Worm (Caenorhabditis elegans) whole organism, mixed stage, embryonic: ENCODE data around the gene C05E11.2.

ENCODE experiments used
- blmp-1 ChIP-seq: fragments of 150-350 bp; optimal IDR thresholded peaks from 2 replicates; lab custom pipeline; 2014; ENCODE audit warnings: missing biosample characterization, missing genetic modification characterization
- drap-1 ChIP-seq: fragments of 200-800 bp; sonication (Bioruptor generic); optimal IDR thresholded peaks from 3 replicates; lab custom pipeline; 2018; ENCODE audit warnings: mild to moderate bottlenecking, missing genetic modification characterization, missing compliant biosample characterization
- elt-3 ChIP-seq: fragments of 150-350 bp; optimal IDR thresholded peaks from 2 replicates; lab custom pipeline; 2014; ENCODE audit warnings: missing biosample characterization, missing genetic modification characterization
- lin-13 ChIP-seq: fragments of 150-350 bp; optimal IDR thresholded peaks from 2 replicates; lab custom pipeline; 2014; ENCODE audit warnings: missing biosample characterization, missing genetic modification characterization
- lsy-2 ChIP-seq: fragments of 150-350 bp; optimal IDR thresholded peaks from 2 replicates; lab custom pipeline; 2014; ENCODE audit warnings: missing biosample characterization, missing genetic modification characterization
- nhr-237 ChIP-seq: fragments of 150-350 bp; optimal IDR thresholded peaks from 2 replicates; lab custom pipeline; 2014; ENCODE audit warnings: missing biosample characterization, missing genetic modification characterization
- nhr-76 ChIP-seq: sonication (generic microtip); optimal IDR thresholded peaks from 2 replicates; lab custom pipeline; 2017; ENCODE audit warnings: missing biosample characterization, missing genetic modification characterization
- pha-4 ChIP-seq: fragments of 150-350 bp; optimal IDR thresholded peaks from 2 replicates; lab custom pipeline; 2018; ENCODE audit warnings: missing biosample characterization, missing genetic modification reagents, missing genetic modification characterization
- snpc-4 ChIP-seq: fragments of 150-350 bp; optimal IDR thresholded peaks from 2 replicates; lab custom pipeline; 2014; ENCODE audit warnings: missing biosample characterization, missing genetic modification characterization
- tbx-8 ChIP-seq: fragments of 200-800 bp; sonication (Bioruptor generic); optimal IDR thresholded peaks from 2 replicates; lab custom pipeline; 2018; ENCODE audit warnings: mild to moderate bottlenecking, missing genetic modification characterization, moderate library complexity, missing compliant biosample characterization
- unc-39 ChIP-seq: fragments of 150-350 bp; optimal IDR thresholded peaks from 2 replicates; lab custom pipeline; 2014; ENCODE audit warnings: missing biosample characterization, missing genetic modification characterization
- unc-62 ChIP-seq: fragments of 150-350 bp; optimal IDR thresholded peaks from 2 replicates; lab custom pipeline; 2014; ENCODE audit warnings: missing biosample characterization, missing genetic modification reagents, missing genetic modification characterization

DNA sequence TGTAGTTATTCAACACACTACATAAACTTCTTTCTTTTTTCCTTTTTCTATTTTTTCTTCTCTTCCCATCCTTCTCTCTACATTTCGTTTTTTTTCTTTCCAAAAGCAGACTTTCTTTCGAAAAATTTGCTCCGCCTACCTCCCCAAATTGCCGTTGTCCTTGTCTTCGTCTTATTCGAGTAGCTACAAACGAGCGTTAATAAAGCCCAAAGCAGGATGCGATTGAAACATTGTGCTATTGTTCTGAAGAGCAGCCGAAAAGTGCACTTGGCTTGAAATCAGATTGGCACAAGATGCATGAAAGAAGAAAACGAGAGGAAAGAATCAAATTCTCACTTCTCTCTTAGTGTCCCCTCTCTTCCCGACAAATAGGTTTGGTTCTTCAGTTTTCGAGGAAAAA, 11.8 kb upstream of the C05E11.2 start:
- no peak for TF ChIP-seq pha-4 (tag; lab: Kevin White, UChicago)
- no peak for TF ChIP-seq lsy-2
- TF ChIP-seq snpc-4 (tag; lab: Kevin White, UChicago): no peak
- no peak for TF ChIP-seq tbx-8
- no peak for TF ChIP-seq drap-1 (GFP tag; lab: Kevin White, UChicago)
- no peak for TF ChIP-seq lin-13 (tag; lab: Kevin White, UChicago)
- TF ChIP-seq elt-3 (tag; lab: Kevin White, UChicago): no peak
- TF ChIP-seq unc-62: no peak
- no peak for TF ChIP-seq unc-39 (tag; lab: Kevin White, UChicago)
- no peak for TF ChIP-seq nhr-76 (tag; lab: Kevin White, UChicago)
- TF ChIP-seq nhr-237 (tag; lab: Kevin White, UChicago): no peak
- TF ChIP-seq blmp-1: no peak
